Worm (Caenorhabditis elegans): ENCODE data around the gene Y53G8B.2.

Y53G8B.2 gene

ce11 chrIII:3112001-3112400 lies 8.2 kb upstream of the Y53G8B.2 start (continued):
- TF ChIP-seq aly-2 (tag; optimal IDR thresholded peaks at IDR 0.05), result no peak
- 0 out of 2 replicates have a peak, but pooled peaks have one; percentile 68 for TF ChIP-seq Y75B8A.6 (GFP tag; IDR thresholded peaks at IDR 0.05)
- peak; percentile 62 for TF ChIP-seq lin-38 (GFP tag; IDR thresholded peaks at IDR 0.05)
- TF ChIP-seq ceh-32 (tag; optimal IDR thresholded peaks at IDR 0.05; ENCODE audit: poor library complexity), result no peak
- 0 out of 2 replicates have a peak, but pooled peaks have one; percentile 17 for TF ChIP-seq nhr-42 (GFP tag; IDR thresholded peaks at IDR 0.05)

- TF ChIP-seq hmg-1.1 (GFP tag; IDR thresholded peaks at IDR 0.05), result no peak
- TF ChIP-seq hif-1 (tag; optimal IDR thresholded peaks at IDR 0.05), result no peak
- TF ChIP-seq ceh-28 (tag; optimal IDR thresholded peaks at IDR 0.05), result peak; percentile 89
- TF ChIP-seq vab-7 (GFP tag; IDR thresholded peaks at IDR 0.05), result no peak
- TF ChIP-seq sdz-12 (GFP tag; optimal IDR thresholded peaks at IDR 0.05), result no peak
Measured at ce11 chrIII:3111534-3111933, 7.8 kb upstream of the Y53G8B.2 start.

- TF ChIP-seq nhr-28 (tag; optimal IDR thresholded peaks at IDR 0.05) (no peak), dmd-6 (GFP tag; IDR thresholded peaks at IDR 0.05) (no peak), nhr-11 (tag; optimal IDR thresholded peaks at IDR 0.05) (no peak)
Measured at ce11 chrIII:3110614-3111013, 6.9 kb upstream of the Y53G8B.2 start.

ce11 chrIII:3109564-3109963 lies 5.8 kb upstream of the Y53G8B.2 start:
- TF ChIP-seq mes-2 (tag; optimal IDR thresholded peaks at IDR 0.05; ENCODE audit: poor library complexity, severe bottlenecking), result no peak
- TF ChIP-seq lin-38 (GFP tag; IDR thresholded peaks at IDR 0.05), result peak; percentile 30; the same call in 1 of the 2 replicates
- no peak for TF ChIP-seq pha-4 (GFP tag; IDR thresholded peaks at IDR 0.05)
- no peak for TF ChIP-seq pha-4 (tag; optimal IDR thresholded peaks at IDR 0.05)
- no peak for TF ChIP-seq egl-43 (GFP tag; IDR thresholded peaks at IDR 0.05)
- TF ChIP-seq set-16 (GFP tag; IDR thresholded peaks at IDR 0.05), result no peak
- TF ChIP-seq lin-13 (GFP tag; optimal IDR thresholded peaks at IDR 0.05), result no peak
- TF ChIP-seq nhr-102 (tag; optimal IDR thresholded peaks at IDR 0.05), result no peak
- TF ChIP-seq lim-7 (GFP tag; IDR thresholded peaks at IDR 0.05), result 0 out of 2 replicates have a peak, but pooled peaks have one; percentile 29

ce11 chrIII:3108804-3109203 lies 5.0 kb upstream of the Y53G8B.2 start:
- TF ChIP-seq F10B5.3 (tag; optimal IDR thresholded peaks at IDR 0.05), result no peak

- no peak for TF ChIP-seq madf-5 (GFP tag; IDR thresholded peaks at IDR 0.05)
- TF ChIP-seq Y48G9A.11 (GFP tag; IDR thresholded peaks at IDR 0.05), result 0 out of 2 replicates have a peak, but pooled peaks have one; percentile 44
- peak; percentile 24; the same call in 1 of the 2 replicates for TF ChIP-seq pha-4 (GFP tag; IDR thresholded peaks at IDR 0.05)
- no peak for TF ChIP-seq pha-4 (tag; optimal IDR thresholded peaks at IDR 0.05)
- TF ChIP-seq lin-38 (GFP tag; IDR thresholded peaks at IDR 0.05), result peak; percentile 47; the same call in 1 of the 2 replicates
- no peak for TF ChIP-seq ztf-11 (tag; optimal IDR thresholded peaks at IDR 0.05)
- TF ChIP-seq mdt-29 (GFP tag; IDR thresholded peaks at IDR 0.05), result no peak
- no peak for TF ChIP-seq zip-2 (tag; optimal IDR thresholded peaks at IDR 0.05)
- TF ChIP-seq zag-1 (tag; optimal IDR thresholded peaks at IDR 0.05), result no peak
- no peak for TF ChIP-seq daf-19 (GFP tag; conservative IDR thresholded peaks at IDR 0.05)
- peak; percentile 37; the same call in 1 of the 2 replicates for TF ChIP-seq egl-43 (GFP tag; IDR thresholded peaks at IDR 0.05)
- TF ChIP-seq dmd-8 (GFP tag; IDR thresholded peaks at IDR 0.05), result 0 out of 2 replicates have a peak, but pooled peaks have one; percentile 23
- no peak for TF ChIP-seq mxl-3 (GFP tag; optimal IDR thresholded peaks at IDR 0.05)
- TF ChIP-seq spr-3 (GFP tag; optimal IDR thresholded peaks at IDR 0.05), result no peak
- TF ChIP-seq F44E2.7 (GFP tag; IDR thresholded peaks at IDR 0.05), result no peak
- TF ChIP-seq mep-1 (tag; optimal IDR thresholded peaks at IDR 0.05), result no peak
Measured at ce11 chrIII:3107530-3107929, 3.8 kb upstream of the Y53G8B.2 start.
